Worm (Caenorhabditis elegans) whole organism, L4/young adult: ENCODE measurements around the gene K02E10.5.

ENCODE experiments used
- W03F9.2 ChIP-seq: fragments of 150-350 bp; optimal IDR thresholded peaks from 2 replicates; lab custom pipeline; 2014; ENCODE audit warnings: missing biosample characterization, missing genetic modification characterization
- dao-5 ChIP-seq: sonication (generic microtip); optimal IDR thresholded peaks from 2 replicates; lab custom pipeline; 2016; ENCODE audit warnings: missing genotype, missing genetic modification characterization, moderate library complexity, missing compliant biosample characterization
- him-1 ChIP-seq: sonication (generic microtip); optimal IDR thresholded peaks from 2 replicates; lab custom pipeline; 2016; ENCODE audit warnings: missing genotype, missing genetic modification reagents, missing genetic modification characterization, missing compliant biosample characterization

- TF ChIP-seq dao-5 = no peak
- no peak for TF ChIP-seq W03F9.2 (tag; lab: Kevin White, UChicago)
- TF ChIP-seq him-1 (tag; lab: Kevin White, UChicago) = no peak
Observed at ce11 chrX:2438857-2439256, 39.9 kb downstream of the K02E10.5 start, which contains the start of gene gid-2.
